Fruit fly (Drosophila melanogaster) S2 (cell line): Measurements from ENCODE around the gene CG14546.

Experiments
- CG8478 ChIP-seq: fragments of >200 bp; optimal IDR thresholded peaks from 2 replicates; lab custom pipeline; 2018
- CTCF ChIP-seq, 2 experiments: fragments of >200 bp; optimal IDR thresholded peaks; 2 replicates each; lab custom pipeline; 2018

CG14546 gene

DNA sequence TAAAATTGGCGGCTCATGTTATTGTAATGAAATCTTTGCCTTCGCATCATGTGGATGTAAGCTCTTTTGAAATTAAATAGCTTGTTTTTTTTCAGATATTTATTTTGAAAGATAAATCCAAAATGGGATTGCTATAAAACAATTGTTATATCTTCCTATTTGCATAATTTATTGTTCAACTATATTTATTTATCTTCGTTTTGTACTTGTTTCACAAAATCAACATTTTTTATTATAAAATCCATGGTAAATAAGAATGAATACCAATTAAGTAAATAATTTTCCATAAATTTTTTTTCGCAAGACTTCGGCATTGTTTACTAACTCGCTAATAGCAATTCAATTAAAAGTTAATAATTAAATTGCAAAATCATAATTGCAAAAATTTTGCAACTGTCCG, at the start of gene CG14546:
CG14546 (minus strand) TSS at position 101 of the 400 bp plus-strand sequence.
- TF ChIP-seq CG8478: no peak
- TF ChIP-seq CTCF (optimal IDR thresholded peaks at IDR 0.05; lab: Kevin White, UChicago): no peak

DNA sequence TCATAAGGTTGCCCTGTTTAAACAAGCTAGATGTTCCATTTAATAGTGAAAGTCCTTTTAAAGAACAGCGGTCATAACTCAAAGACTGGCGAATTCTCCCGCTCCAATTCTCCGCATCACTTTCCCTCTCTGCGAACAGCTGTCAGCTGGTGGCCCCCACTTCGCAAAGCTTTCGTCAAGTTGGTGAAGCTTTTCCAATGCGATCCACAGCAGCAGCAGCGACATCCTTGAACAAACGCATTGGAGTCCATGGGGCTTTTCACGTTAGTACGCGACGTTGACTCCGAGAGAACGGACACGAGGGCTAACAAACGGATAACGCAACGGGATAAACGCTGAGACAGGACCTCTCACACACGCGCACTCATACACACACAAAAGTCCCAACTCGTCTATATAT, 47.3 kb upstream of the CG14546 start, which contains the start of gene fid:
fid (plus strand) TSS at position 301 of the 400 bp plus-strand sequence.
- TF ChIP-seq CTCF (optimal IDR thresholded peaks at IDR 0.05; lab: Kevin White, UChicago) (no peak), CG8478 (no peak)

DNA sequence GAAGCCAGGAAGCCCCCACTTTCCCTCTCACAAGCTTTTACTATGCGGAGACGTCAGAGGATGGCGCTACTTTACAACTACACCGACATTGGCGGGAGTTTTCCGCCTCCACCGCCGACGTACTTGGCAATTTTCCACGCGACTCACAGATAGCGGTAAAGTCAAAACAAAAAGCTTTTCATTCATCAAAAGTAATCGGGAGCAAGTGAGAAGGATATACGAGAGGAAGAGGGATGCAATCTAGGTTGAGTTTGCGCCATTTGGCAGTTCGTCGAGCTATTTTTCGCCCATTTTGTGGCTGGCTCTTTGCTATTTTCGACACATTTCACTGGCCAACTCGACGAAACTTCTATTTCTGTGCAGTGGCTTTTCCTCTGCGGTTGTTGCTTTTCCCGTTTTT, 46.5 kb upstream of the CG14546 start:
- TF ChIP-seq CTCF (optimal IDR thresholded peaks at IDR 0.05; lab: Kevin White, UChicago) (no peak), CG8478 (no peak)

DNA sequence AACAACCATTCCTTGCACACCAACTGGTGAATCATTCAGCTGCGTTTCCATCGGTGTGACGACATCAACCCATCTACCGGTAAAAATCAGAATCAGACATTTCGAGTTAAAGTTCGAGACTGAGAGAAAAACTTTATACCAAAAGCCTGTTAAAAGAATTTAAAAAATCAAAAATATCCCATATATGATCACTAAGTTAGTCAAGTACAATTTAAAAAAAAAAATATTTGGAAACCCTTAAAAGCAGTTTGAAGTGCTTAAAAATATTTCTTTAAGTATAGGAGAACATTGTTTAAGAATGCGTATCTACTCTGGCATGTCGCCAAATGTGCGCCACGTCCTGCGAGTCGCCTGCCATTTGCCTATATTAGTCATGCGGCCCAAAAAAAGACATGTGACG, 46.1 kb upstream of the CG14546 start:
- no peak for TF ChIP-seq CTCF (optimal IDR thresholded peaks at IDR 0.05; lab: Kevin White, UChicago)
- no peak for TF ChIP-seq CG8478

DNA sequence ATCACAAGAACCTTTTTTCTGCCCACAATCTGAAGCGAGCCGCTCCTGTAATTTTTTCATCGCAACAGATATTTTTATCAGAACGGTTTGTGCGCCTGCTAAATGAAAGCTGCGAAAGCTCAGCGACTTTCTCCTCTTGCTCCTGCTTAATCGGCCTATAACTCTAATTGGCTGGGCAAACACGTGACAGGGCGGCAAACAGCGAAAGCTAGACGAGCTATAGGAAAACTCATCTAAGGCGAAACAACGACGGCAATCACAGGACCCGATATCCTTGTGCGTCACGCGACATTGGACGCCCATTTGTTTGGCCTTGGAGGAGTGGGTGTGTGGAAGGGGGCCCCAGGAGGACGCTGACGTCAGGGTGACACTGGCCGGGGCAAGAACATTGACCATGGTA, 44.5 kb upstream of the CG14546 start:
- TF ChIP-seq CTCF (optimal IDR thresholded peaks at IDR 0.05; lab: Kevin White, UChicago) (no peak), CG8478 (no peak)

DNA sequence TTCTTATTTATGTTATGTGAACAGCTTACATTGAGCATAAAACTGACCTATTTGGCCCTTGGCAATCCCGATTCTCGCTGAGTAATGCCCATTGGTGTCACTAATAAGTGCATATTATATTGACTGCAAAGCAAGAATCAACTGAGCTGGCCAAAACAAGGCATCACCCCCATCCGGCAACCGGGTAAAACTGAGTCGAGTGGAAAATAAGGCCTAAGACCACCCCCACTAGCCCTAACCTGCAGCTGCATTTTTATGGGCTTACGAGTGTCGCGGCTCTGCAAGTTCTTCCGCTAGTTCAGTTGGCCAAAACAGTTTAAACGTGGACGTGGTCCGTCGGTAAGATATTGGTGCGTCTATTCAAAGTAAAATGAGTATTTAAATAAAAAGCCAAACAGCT, 39.3 kb upstream of the CG14546 start, which contains the start of gene boss:
boss (plus strand) TSS at position 301 of the 400 bp plus-strand sequence.
- TF ChIP-seq CG8478 (no peak), CTCF (optimal IDR thresholded peaks at IDR 0.05; lab: Kevin White, UChicago) (no peak)

DNA sequence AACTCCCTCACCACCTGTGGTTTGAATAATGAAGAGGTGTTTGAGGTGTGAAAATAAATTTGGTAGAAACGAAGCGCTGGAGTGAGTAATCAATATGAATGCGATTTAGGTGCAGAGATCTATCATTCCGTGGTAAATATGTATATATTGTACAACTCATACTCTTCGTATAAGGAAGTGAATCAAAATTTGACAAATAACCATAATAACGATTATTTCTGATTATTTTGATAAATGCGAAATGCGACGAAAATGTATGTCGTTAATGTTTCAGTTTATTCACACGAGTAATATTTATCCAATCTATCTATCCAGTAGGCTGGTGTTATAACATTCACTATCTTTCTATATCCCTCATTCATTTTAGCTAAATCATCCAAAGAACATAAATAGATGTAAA, 36.5 kb upstream of the CG14546 start, which contains the start of gene CG14540:
CG14540 (plus strand) TSS at position 301 of the 400 bp plus-strand sequence.
- no peak for TF ChIP-seq CG8478
- no peak for TF ChIP-seq CTCF (optimal IDR thresholded peaks at IDR 0.05; lab: Kevin White, UChicago)

DNA sequence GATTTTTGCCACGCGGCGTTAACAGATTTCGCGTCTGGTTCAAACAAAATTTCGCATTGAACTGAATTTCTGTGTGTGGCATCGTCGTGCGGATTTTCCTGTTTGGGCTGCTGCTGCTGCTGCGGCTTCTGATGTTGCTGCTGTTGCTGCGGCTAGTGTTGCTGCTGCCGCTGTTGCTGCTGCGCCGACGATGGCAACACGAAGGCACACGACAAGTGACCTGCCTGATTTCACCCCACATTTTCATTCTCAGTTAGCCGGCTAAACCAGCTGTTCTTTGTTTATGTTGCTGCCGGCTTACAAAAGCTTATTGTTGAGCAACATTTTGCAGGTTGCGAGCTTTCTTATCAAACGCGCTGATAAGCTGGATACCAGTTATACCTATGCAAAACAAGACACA, 33.7 kb upstream of the CG14546 start, which contains the start of gene CCAP-R:
CCAP-R (minus strand) TSS at position 179 of the 400 bp plus-strand sequence.
- TF ChIP-seq CG8478 (no peak), CTCF (optimal IDR thresholded peaks at IDR 0.05; lab: Kevin White, UChicago) (no peak)

DNA sequence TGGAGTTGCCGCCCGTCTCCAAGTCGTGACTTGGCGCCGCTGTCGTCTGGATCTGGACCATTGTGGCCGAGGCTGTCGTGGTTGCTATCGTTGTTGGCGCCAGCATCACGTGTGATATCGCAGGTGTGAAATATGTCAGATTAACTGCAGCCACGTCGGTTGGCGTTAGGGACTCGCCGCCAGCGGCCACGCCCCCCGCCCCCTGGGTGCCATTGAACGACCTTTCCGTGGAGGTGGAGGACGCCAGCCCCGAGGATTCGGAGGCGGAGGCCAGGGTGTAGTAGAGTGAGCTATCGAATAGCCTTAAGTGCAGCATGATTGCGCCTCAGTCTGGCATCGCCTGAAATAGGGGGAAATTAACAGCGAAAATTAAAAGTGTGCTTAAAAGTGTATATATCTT, 18.9 kb upstream of the CG14546 start:
- TF ChIP-seq CG8478 (no peak), CTCF (optimal IDR thresholded peaks at IDR 0.05; lab: Kevin White, UChicago) (no peak)

DNA sequence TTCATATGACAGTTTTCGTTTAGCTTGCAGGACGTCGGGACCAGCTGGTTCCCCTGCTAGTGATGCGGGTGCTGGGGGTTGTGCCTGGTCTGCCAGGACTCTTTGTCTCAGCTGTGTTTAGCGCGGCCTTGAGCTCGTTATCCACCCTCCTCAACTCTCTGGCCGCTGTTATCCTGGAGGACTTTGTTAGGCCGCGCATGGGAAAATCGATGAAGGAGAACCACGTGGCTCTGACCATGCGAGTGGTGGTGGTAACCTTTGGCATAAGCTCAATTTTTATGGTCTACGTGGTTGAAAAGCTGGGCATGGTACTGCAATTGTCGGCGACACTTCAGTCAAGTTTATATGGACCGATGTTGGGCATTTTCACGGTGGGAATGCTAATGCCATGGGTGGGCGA, 2.5 kb downstream of the CG14546 start:
- TF ChIP-seq CG8478: no peak

DNA sequence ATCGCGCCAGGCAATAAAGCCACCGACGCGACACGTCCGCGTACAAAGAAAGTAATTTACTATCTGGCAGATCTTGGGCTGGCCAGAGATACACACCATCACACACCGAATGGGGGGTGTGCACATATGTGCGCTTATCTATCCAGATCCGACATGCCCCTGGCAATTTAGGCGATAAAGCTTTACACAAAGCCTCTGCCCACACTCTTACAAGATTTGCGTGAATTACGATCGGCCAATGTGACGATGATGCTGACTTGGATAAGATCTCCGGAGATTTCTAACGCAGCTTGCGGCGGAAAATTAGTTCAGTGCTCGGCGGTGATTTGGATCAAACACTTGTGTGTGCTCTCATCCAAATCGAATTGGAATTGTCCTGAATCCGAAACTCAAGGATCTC, 15.7 kb downstream of the CG14546 start, which contains the start of gene kumpel:
kumpel (plus strand) TSS at position 301 of the 400 bp plus-strand sequence.
- no peak for TF ChIP-seq CG8478
- no peak for TF ChIP-seq CTCF (optimal IDR thresholded peaks at IDR 0.05; lab: Kevin White, UChicago)

DNA sequence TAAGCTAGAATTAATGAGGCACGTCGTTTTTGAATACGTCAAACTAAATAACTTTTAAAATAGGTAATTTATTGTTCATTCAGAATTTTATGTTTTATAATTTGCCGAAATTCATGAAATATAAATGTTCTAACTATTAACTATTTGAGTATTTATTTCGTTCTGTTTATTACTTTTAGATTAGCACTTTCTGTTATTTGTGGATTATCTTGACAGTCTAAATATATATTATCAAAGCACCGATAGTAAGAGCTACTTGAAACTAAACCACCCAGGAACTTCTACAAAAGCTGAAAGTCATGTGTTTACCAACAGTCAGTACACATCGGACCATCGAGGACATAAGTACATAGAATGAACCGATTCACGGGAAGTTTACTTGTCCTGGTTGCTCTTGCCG, 20.1 kb downstream of the CG14546 start, which contains the start of gene CG31089:
CG31089 (plus strand) TSS at position 301 of the 400 bp plus-strand sequence.
- TF ChIP-seq CG8478 (no peak), CTCF (optimal IDR thresholded peaks at IDR 0.05; lab: Kevin White, UChicago) (no peak)

DNA sequence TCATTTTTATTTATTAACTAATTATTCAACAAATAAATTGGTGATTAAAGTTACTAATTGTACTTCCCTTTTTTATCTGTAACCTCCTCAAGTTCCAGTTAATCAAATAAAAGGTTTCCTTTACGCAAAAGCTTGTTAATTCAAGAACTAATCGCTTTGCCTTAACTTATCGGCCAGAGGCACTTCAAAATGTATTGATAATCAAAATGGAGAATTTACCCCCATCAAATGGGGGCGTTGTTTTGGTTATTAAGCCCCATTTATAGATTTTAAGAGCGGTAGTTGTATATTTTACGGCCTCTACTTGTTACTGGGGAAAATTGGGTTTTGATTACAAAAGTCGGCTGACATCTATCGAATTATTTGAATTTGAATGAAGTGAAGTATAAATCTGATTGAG, 22.7 kb downstream of the CG14546 start, which contains the start of gene CG31091:
CG31091 (plus strand) TSS at position 214 of the 400 bp plus-strand sequence.
- TF ChIP-seq CG8478: no peak
- TF ChIP-seq CTCF (optimal IDR thresholded peaks at IDR 0.05; lab: Kevin White, UChicago): no peak

DNA sequence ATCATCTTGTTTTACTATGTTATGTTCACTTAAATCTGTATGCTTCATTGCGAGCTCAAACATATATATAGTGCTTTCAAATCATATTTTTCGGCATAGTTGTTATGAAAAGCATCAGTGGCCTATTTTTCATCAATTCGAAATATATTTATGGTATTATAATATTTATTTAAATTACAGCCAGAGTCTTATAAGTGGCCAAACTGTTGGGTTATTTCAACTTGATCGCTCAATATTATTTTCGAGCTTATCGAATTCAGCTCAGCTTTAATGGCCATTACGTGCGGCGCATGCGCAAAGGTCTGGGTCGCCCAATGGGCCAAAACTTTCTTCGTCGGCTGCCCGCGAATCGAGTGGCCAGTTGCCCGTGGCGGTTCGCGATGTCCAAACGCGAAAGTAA, 25.3 kb downstream of the CG14546 start, which contains the start of gene Mco3:
Mco3 (plus strand) TSS at position 301 of the 400 bp plus-strand sequence.
- no peak for TF ChIP-seq CG8478
- TF ChIP-seq CTCF (optimal IDR thresholded peaks at IDR 0.05; lab: Kevin White, UChicago): no peak

DNA sequence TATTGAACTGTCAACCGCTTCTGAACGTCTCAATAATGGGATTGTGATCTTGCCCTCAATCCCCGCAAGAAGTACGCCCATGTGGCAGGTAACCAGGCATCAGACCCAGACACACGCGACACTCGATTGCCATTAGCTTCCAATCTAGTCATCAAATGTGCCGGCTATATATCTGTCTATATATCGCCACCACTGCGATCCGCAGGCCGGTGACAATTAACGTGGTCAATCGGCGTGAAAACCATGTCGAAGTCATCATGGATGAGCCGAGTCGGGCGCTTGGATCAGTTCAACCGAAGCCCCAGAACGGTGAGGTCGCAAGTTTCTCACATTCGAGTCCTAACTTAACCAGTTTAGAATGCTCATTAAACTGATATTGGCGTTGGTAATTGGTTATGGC, 26.9 kb downstream of the CG14546 start, which contains the start of gene Sodq:
Sodq (plus strand) TSS at position 301 of the 400 bp plus-strand sequence.
- TF ChIP-seq CTCF (optimal IDR thresholded peaks at IDR 0.05; lab: Kevin White, UChicago) (no peak), CG8478 (no peak)

DNA sequence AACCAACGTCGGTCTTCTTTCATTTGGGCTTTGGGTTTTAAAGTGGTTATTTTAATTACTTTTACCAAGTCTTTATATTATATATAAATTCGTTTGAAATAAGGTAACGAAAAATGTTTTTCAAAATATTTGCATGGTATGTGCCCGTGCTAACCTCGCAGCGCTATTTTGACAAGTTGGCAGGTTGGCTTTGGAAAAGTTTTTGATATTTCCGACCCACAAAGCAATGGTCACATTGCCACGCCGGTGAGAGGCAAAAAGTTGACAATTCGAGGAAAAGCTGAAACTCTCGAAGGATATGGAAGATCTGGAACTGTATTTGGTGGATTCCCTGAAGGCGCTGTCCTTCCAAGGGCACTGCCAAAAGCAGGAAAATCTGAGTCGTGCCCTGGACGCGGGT, 29.2 kb downstream of the CG14546 start, which contains the start of gene CG5913:
CG5913 (plus strand) TSS at position 224 of the 400 bp plus-strand sequence.
- TF ChIP-seq CG8478: no peak
- peak in 1 of 2 experiments; percentile 47 for TF ChIP-seq CTCF (optimal IDR thresholded peaks at IDR 0.05; lab: Kevin White, UChicago)
